Worm (Caenorhabditis elegans): ENCODE measurements around the gene C49F5.3.

C49F5.3 gene

ce11 chrX:11996606-11997005 is 13.2 kb upstream of the C49F5.3 start:
- TF ChIP-seq mab-9 (GFP tag; IDR thresholded peaks at IDR 0.05) (no peak), hpl-2 (GFP tag; optimal IDR thresholded peaks at IDR 0.05) (no peak), nhr-76 (tag; optimal IDR thresholded peaks at IDR 0.05) (no peak), pax-3 (tag; optimal IDR thresholded peaks at IDR 0.05) (no peak), vab-15 (tag; optimal IDR thresholded peaks at IDR 0.05) (no peak), nhr-84 (tag; optimal IDR thresholded peaks at IDR 0.05) (no peak), nhr-28 (tag; optimal IDR thresholded peaks at IDR 0.05) (no peak), mef-2 (tag; optimal IDR thresholded peaks at IDR 0.05) (no peak), zag-1 (tag; optimal IDR thresholded peaks at IDR 0.05) (no peak), sup-37 (GFP tag; optimal IDR thresholded peaks at IDR 0.05) (no peak), unc-98 (GFP tag; IDR thresholded peaks at IDR 0.05) (no peak), unc-86 (tag; optimal IDR thresholded peaks at IDR 0.05) (no peak), egl-13 (tag; optimal IDR thresholded peaks at IDR 0.05) (no peak), lin-39 (tag; optimal IDR thresholded peaks at IDR 0.05) (no peak), efl-1 (optimal IDR thresholded peaks at IDR 0.05) (no peak), efl-1 (GFP tag; optimal IDR thresholded peaks at IDR 0.05 in 1 of 2) (no peak), fkh-8 (tag; optimal IDR thresholded peaks at IDR 0.05) (no peak), ceh-90 (tag; optimal IDR thresholded peaks at IDR 0.05) (no peak)

DNA sequence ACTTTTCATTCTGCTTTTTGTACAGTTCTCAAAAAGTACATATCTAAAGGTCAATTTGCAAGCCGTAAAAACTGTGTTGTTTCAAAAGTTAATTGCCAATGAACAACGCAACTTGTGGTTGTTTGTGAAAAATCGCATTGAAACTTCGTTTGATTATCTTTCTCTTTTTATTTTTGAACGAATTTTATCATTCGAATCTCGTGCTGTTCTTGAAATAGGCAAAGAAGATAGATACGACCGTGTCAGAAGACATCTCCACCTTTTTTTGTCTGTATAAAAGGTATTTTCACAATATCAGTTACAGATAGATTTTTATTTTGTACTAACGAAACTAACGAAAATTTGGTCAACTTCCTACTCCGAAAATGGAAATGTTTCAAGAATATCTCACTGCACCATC is 11.1 kb upstream of the C49F5.3 start, which contains the start of gene C49F5.7:
Gene C49F5.7, plus strand, starts transcription at position 301 of the 400 bp plus-strand sequence.
- TF ChIP-seq blmp-1 (tag; optimal IDR thresholded peaks at IDR 0.05) (peak; percentile 17), nhr-71 (tag; optimal IDR thresholded peaks at IDR 0.05) (peak; percentile 4), nhr-20 (tag; optimal IDR thresholded peaks at IDR 0.05) (peak; percentile 18), efl-1 (optimal IDR thresholded peaks at IDR 0.05) (no peak), efl-1 (GFP tag; optimal IDR thresholded peaks at IDR 0.05 in 1 of 2) (peak in 1 of 2 experiments; percentile 63), snu-23 (GFP tag; optimal IDR thresholded peaks at IDR 0.05) (peak; percentile 3), nhr-85 (tag) (peak; percentile 70), elt-3 (tag; optimal IDR thresholded peaks at IDR 0.05) (peak in 1 of 6 experiments; percentile 33), lin-14 (GFP tag; optimal IDR thresholded peaks at IDR 0.05) (peak; percentile 33), ces-1 (GFP tag; optimal IDR thresholded peaks at IDR 0.05) (no peak), nhr-47 (tag; optimal IDR thresholded peaks at IDR 0.05) (no peak)

DNA sequence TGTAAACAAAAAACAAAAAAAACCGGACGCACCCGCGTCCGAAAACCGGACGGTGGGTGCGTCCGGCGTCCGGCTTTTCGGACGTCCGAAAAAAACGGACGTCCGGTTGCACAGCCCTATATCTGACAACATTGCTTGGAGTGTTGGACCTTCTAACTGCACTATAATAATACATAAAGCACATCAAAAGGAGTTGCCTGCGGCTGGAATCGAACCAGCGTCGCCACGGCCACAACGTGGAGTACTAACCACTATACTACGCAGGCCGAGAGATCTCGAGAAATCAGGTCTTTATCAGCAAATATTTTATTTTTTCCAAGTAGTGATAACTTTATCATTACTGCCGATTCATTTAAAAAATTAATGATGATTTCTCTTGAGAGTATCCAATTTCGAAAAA is 9.9 kb upstream of the C49F5.3 start:
- TF ChIP-seq lin-35 (GFP tag; optimal IDR thresholded peaks at IDR 0.05) (peak in 1 of 2 experiments; percentile 4), dsc-1 (tag; optimal IDR thresholded peaks at IDR 0.05) (no peak), rnt-1 (tag; optimal IDR thresholded peaks at IDR 0.05) (no peak), nhr-90 (tag; optimal IDR thresholded peaks at IDR 0.05; ENCODE audit: poor library complexity) (peak; percentile 31)

ce11 chrX:11992778-11993177 is 9.4 kb upstream of the C49F5.3 start:
- TF ChIP-seq egl-27 (tag; optimal IDR thresholded peaks at IDR 0.05) (no peak), nhr-28 (tag; optimal IDR thresholded peaks at IDR 0.05) (no peak), grh-1 (GFP tag; IDR thresholded peaks at IDR 0.05) (no peak), blmp-1 (tag; optimal IDR thresholded peaks at IDR 0.05) (peak; percentile 45), efl-1 (optimal IDR thresholded peaks at IDR 0.05) (no peak), efl-1 (GFP tag; optimal IDR thresholded peaks at IDR 0.05 in 1 of 2) (peak in 1 of 2 experiments; percentile 38), elt-3 (tag; optimal IDR thresholded peaks at IDR 0.05) (peak in 1 of 6 experiments; percentile 38), irx-1 (tag; optimal IDR thresholded peaks at IDR 0.05) (no peak), aha-1 (tag; optimal IDR thresholded peaks at IDR 0.05) (no peak)

DNA sequence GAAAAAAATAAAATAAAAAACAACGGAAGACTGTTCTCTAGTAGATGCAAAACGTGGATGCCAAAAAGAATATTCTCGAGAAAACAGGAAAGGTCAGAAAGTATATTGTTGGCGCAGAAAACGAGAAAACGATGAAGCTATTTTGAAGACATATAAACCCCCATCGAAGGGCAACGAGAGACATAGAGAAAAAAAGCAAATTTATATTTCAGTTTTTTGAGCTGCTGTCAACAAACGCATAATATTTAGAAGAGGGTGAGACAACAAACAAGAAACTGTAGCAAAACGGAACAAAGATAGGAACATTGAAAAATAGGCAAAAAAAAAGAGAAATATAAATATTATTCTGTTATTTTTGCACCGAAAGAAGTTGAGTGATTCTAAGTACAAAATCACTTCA is 8.8 kb upstream of the C49F5.3 start:
- TF ChIP-seq nhr-77 (tag; optimal IDR thresholded peaks at IDR 0.05) (no peak), mdl-1 (tag; optimal IDR thresholded peaks at IDR 0.05) (no peak), xbp-1 (tag; optimal IDR thresholded peaks at IDR 0.05) (no peak), sptf-1 (tag; optimal IDR thresholded peaks at IDR 0.05) (no peak), efl-3 (GFP tag; optimal IDR thresholded peaks at IDR 0.05) (no peak), Y116A8C.19 (tag; optimal IDR thresholded peaks at IDR 0.05; ENCODE audit: borderline replicate concordance) (no peak)

Data from whole organism, L1 larva.